Worm (Caenorhabditis elegans) whole organism, midembryonic: ENCODE data around the gene F27C8.3.

Experiments used
- T22C8.4 ChIP-seq: fragments of 200-800 bp; sonication (Bioruptor generic); IDR thresholded peaks from 2 replicates; pipeline ENCODE4 v1.3.6; 2022; ENCODE audit warnings: missing genetic modification characterization, missing compliant biosample characterization
- cog-1 ChIP-seq: sonication (generic microtip); optimal IDR thresholded peaks from 2 replicates; lab custom pipeline; 2016; ENCODE audit warnings: missing genetic modification characterization, missing compliant biosample characterization
- flt-1 ChIP-seq: fragments of 200-800 bp; sonication (Bioruptor generic); IDR thresholded peaks from 2 replicates; pipeline ENCODE4 v1.3.6; 2022; ENCODE audit warnings: missing genetic modification characterization, missing compliant biosample characterization
- klf-2 ChIP-seq: fragments of 200-800 bp; sonication (Bioruptor generic); conservative IDR thresholded peaks from 2 replicates; pipeline ENCODE4 v1.3.6; 2022; ENCODE audit warnings: missing genetic modification reagents, missing genetic modification characterization, missing compliant biosample characterization
- med-1 ChIP-seq: sonication (generic microtip); optimal IDR thresholded peaks from 2 replicates; lab custom pipeline; 2017; ENCODE audit warnings: missing genetic modification characterization, mild to moderate bottlenecking, missing compliant biosample characterization, antibody characterized with exemption, missing genetic modification reagents; ENCODE audit not compliant: insufficient read depth
- ref-1 ChIP-seq: fragments of 200-800 bp; sonication (Bioruptor generic); conservative IDR thresholded peaks from 2 replicates; pipeline ENCODE4 v1.3.6; 2022; ENCODE audit warnings: missing genetic modification reagents, missing genetic modification characterization, missing compliant biosample characterization
- tab-1 ChIP-seq: fragments of 200-800 bp; sonication (Bioruptor generic); IDR thresholded peaks from 2 replicates; pipeline ENCODE4 v1.3.6; 2022; ENCODE audit warnings: missing genetic modification characterization, missing compliant biosample characterization
- ztf-23 ChIP-seq: fragments of 200-800 bp; sonication (Bioruptor generic); IDR thresholded peaks from 2 replicates; pipeline ENCODE4 v1.3.6; 2022; ENCODE audit warnings: missing genetic modification reagents, missing genetic modification characterization, missing compliant biosample characterization
- ztf-29 ChIP-seq: fragments of 200-800 bp; sonication (Bioruptor generic); IDR thresholded peaks from 2 replicates; pipeline ENCODE4 v1.3.6; 2022; ENCODE audit warnings: missing genetic modification reagents, missing genetic modification characterization, missing compliant biosample characterization

F27C8.3 gene

ce11 chrIV:9610923-9611322 lies 15.2 kb upstream of the F27C8.3 start:
- TF ChIP-seq tab-1 (no peak), med-1 (GFP tag; lab: Kevin White, UChicago) (no peak), ztf-23 (GFP tag; lab: Robert Waterston, UW) (no peak), ztf-29 (GFP tag; lab: Robert Waterston, UW) (no peak), T22C8.4 (GFP tag; lab: Robert Waterston, UW) (no peak), klf-2 (GFP tag; lab: Robert Waterston, UW) (no peak), cog-1 (tag; lab: Kevin White, UChicago) (no peak), flt-1 (GFP tag; lab: Robert Waterston, UW) (no peak), ref-1 (GFP tag; lab: Robert Waterston, UW) (no peak)

ce11 chrIV:9609095-9609494 lies 13.4 kb upstream of the F27C8.3 start:
- TF ChIP-seq ref-1 (GFP tag; lab: Robert Waterston, UW) (no peak), flt-1 (GFP tag; lab: Robert Waterston, UW) (no peak), cog-1 (tag; lab: Kevin White, UChicago) (no peak), T22C8.4 (GFP tag; lab: Robert Waterston, UW) (no peak), klf-2 (GFP tag; lab: Robert Waterston, UW) (no peak), ztf-23 (GFP tag; lab: Robert Waterston, UW) (no peak), ztf-29 (GFP tag; lab: Robert Waterston, UW) (no peak), tab-1 (no peak), med-1 (GFP tag; lab: Kevin White, UChicago) (no peak)

ce11 chrIV:9607945-9608344 lies 12.3 kb upstream of the F27C8.3 start:
- TF ChIP-seq ztf-23 (GFP tag; lab: Robert Waterston, UW) (no peak), klf-2 (GFP tag; lab: Robert Waterston, UW) (no peak), tab-1 (no peak), T22C8.4 (GFP tag; lab: Robert Waterston, UW) (no peak)

- TF ChIP-seq ztf-29 (GFP tag; lab: Robert Waterston, UW) (no peak), cog-1 (tag; lab: Kevin White, UChicago) (no peak), ref-1 (GFP tag; lab: Robert Waterston, UW) (no peak), ztf-23 (GFP tag; lab: Robert Waterston, UW) (no peak), klf-2 (GFP tag; lab: Robert Waterston, UW) (no peak), T22C8.4 (GFP tag; lab: Robert Waterston, UW) (no peak), med-1 (GFP tag; lab: Kevin White, UChicago) (no peak), tab-1 (no peak), flt-1 (GFP tag; lab: Robert Waterston, UW) (no peak)
Measured at ce11 chrIV:9601595-9601994, 5.9 kb upstream of the F27C8.3 start, which contains the start of gene aat-1. TSS of gene aat-1 (minus strand) at chrIV:9601695.

ce11 chrIV:9593456-9593855 lies 2.2 kb downstream of the F27C8.3 start, which contains the start of gene spp-18:
TSS of gene spp-18 (plus strand) at chrIV:9593712.
- no peak for TF ChIP-seq flt-1 (GFP tag; lab: Robert Waterston, UW)
- no peak for TF ChIP-seq klf-2 (GFP tag; lab: Robert Waterston, UW)
- no peak for TF ChIP-seq cog-1 (tag; lab: Kevin White, UChicago)
- no peak for TF ChIP-seq tab-1
- no peak for TF ChIP-seq med-1 (GFP tag; lab: Kevin White, UChicago)
- TF ChIP-seq ztf-29 (GFP tag; lab: Robert Waterston, UW): no peak
- no peak for TF ChIP-seq T22C8.4 (GFP tag; lab: Robert Waterston, UW)
- no peak for TF ChIP-seq ref-1 (GFP tag; lab: Robert Waterston, UW)
- no peak for TF ChIP-seq ztf-23 (GFP tag; lab: Robert Waterston, UW)

ce11 chrIV:9592413-9592812 lies 3.3 kb downstream of the F27C8.3 start, which contains the start of gene pei-1:
TSS of gene pei-1 (minus strand) at chrIV:9592513.
- TF ChIP-seq klf-2 (GFP tag; lab: Robert Waterston, UW) (no peak), ref-1 (GFP tag; lab: Robert Waterston, UW) (no peak), ztf-29 (GFP tag; lab: Robert Waterston, UW) (no peak), tab-1 (no peak), T22C8.4 (GFP tag; lab: Robert Waterston, UW) (no peak)

ce11 chrIV:9588784-9589457 lies 6.8 kb downstream of the F27C8.3 start, which contains the start of gene trcs-1:
TSS of gene trcs-1 (minus strand) at chrIV:9588834.
- no peak for TF ChIP-seq tab-1

- TF ChIP-seq ref-1 (GFP tag; lab: Robert Waterston, UW) (no peak), ztf-23 (GFP tag; lab: Robert Waterston, UW) (no peak), cog-1 (tag; lab: Kevin White, UChicago) (no peak), tab-1 (no peak), klf-2 (GFP tag; lab: Robert Waterston, UW) (no peak), ztf-29 (GFP tag; lab: Robert Waterston, UW) (no peak), flt-1 (GFP tag; lab: Robert Waterston, UW) (no peak), med-1 (GFP tag; lab: Kevin White, UChicago) (no peak), T22C8.4 (GFP tag; lab: Robert Waterston, UW) (no peak)
Measured at ce11 chrIV:9584352-9584751, 11.3 kb downstream of the F27C8.3 start.

ce11 chrIV:9580021-9580420 lies 15.7 kb downstream of the F27C8.3 start, which contains the start of gene npr-2:
TSS of gene npr-2 (minus strand) at chrIV:9580121.
- TF ChIP-seq ref-1 (GFP tag; lab: Robert Waterston, UW): no peak
- no peak for TF ChIP-seq ztf-29 (GFP tag; lab: Robert Waterston, UW)
- no peak for TF ChIP-seq med-1 (GFP tag; lab: Kevin White, UChicago)
- TF ChIP-seq flt-1 (GFP tag; lab: Robert Waterston, UW): no peak
- no peak for TF ChIP-seq T22C8.4 (GFP tag; lab: Robert Waterston, UW)
- TF ChIP-seq tab-1: no peak
- no peak for TF ChIP-seq klf-2 (GFP tag; lab: Robert Waterston, UW)
- no peak for TF ChIP-seq cog-1 (tag; lab: Kevin White, UChicago)
- no peak for TF ChIP-seq ztf-23 (GFP tag; lab: Robert Waterston, UW)
